Worm (Caenorhabditis elegans): Measurements from ENCODE around the gene pms-2.
A peak's percentile ranks its signal among the peaks of the same experiment; 100 is the strongest.

pms-2 gene

ce11 chrV:11570169-11570651, at the start of gene pms-2, which contains the start of gene nhr-101:
TSS of gene pms-2 (minus strand) at chrV:11570601.
TSS of gene nhr-101 (plus strand) at chrV:11570476.
- no peak for TF ChIP-seq efl-1 (optimal IDR thresholded peaks at IDR 0.05)
- TF ChIP-seq efl-1 (GFP tag; optimal IDR thresholded peaks at IDR 0.05 in 1 of 2) = peak in 1 of 2 experiments; percentile 87
- peak; percentile 51 for TF ChIP-seq nhr-20 (tag; optimal IDR thresholded peaks at IDR 0.05)
- peak; percentile 73 for TF ChIP-seq dsc-1 (tag; optimal IDR thresholded peaks at IDR 0.05)
- TF ChIP-seq xbp-1 (tag; optimal IDR thresholded peaks at IDR 0.05) = no peak
- no peak for TF ChIP-seq lin-13 (GFP tag; optimal IDR thresholded peaks at IDR 0.05)
- no peak for TF ChIP-seq nhr-84 (tag; optimal IDR thresholded peaks at IDR 0.05)
- peak; percentile 76 for TF ChIP-seq skn-1 (tag; optimal IDR thresholded peaks at IDR 0.05)
- no peak for TF ChIP-seq zip-4 (GFP tag; optimal IDR thresholded peaks at IDR 0.05)
- peak; percentile 61 for TF ChIP-seq lin-14 (GFP tag; optimal IDR thresholded peaks at IDR 0.05)
- TF ChIP-seq rnt-1 (tag; optimal IDR thresholded peaks at IDR 0.05) = peak; percentile 4
- TF ChIP-seq snu-23 (GFP tag; optimal IDR thresholded peaks at IDR 0.05) = peak; percentile 50
- TF ChIP-seq elt-3 (tag; optimal IDR thresholded peaks at IDR 0.05) = peak in 1 of 6 experiments; percentile 24
- peak; percentile 38 for TF ChIP-seq blmp-1 (tag; optimal IDR thresholded peaks at IDR 0.05)
- peak; percentile 13 for TF ChIP-seq mep-1 (tag; optimal IDR thresholded peaks at IDR 0.05)
- TF ChIP-seq lin-35 (GFP tag; optimal IDR thresholded peaks at IDR 0.05) = peak in 1 of 2 experiments; percentile 19
- TF ChIP-seq nhr-85 (tag) = peak; percentile 76
- peak in 2 of 3 experiments; percentile 6 to 14 for TF ChIP-seq dpl-1 (GFP tag; optimal IDR thresholded peaks at IDR 0.05)
- peak; percentile 73 for TF ChIP-seq nhr-71 (tag; optimal IDR thresholded peaks at IDR 0.05)
- TF ChIP-seq aha-1 (tag; optimal IDR thresholded peaks at IDR 0.05) = no peak

- TF ChIP-seq mab-9 (GFP tag; IDR thresholded peaks at IDR 0.05) = 0 out of 2 replicates have a peak, but pooled peaks have one; percentile 14
- no peak for TF ChIP-seq nhr-47 (tag; optimal IDR thresholded peaks at IDR 0.05)
- no peak for TF ChIP-seq Y116A8C.19 (tag; optimal IDR thresholded peaks at IDR 0.05; ENCODE audit: borderline replicate concordance)
- TF ChIP-seq lin-14 (GFP tag; optimal IDR thresholded peaks at IDR 0.05) = peak; percentile 1
These were observed 49.7 kb upstream of the pms-2 start for ce11 chrV:11620081-11620480.

ce11 chrV:11618173-11618572, 47.8 kb upstream of the pms-2 start, which contains the start of gene glb-15:
TSS of gene glb-15 (minus strand) at chrV:11618273.
- no peak for TF ChIP-seq nhr-47 (tag; optimal IDR thresholded peaks at IDR 0.05)
- TF ChIP-seq nhr-19 (GFP tag; conservative IDR thresholded peaks at IDR 0.05) = no peak
- TF ChIP-seq sptf-1 (tag; optimal IDR thresholded peaks at IDR 0.05) = no peak
- TF ChIP-seq dsc-1 (tag; optimal IDR thresholded peaks at IDR 0.05) = no peak
- TF ChIP-seq lin-39 (tag; optimal IDR thresholded peaks at IDR 0.05) = no peak
- no peak for TF ChIP-seq nhr-76 (tag; optimal IDR thresholded peaks at IDR 0.05)
- no peak for TF ChIP-seq ceh-90 (tag; optimal IDR thresholded peaks at IDR 0.05)
- no peak for TF ChIP-seq ets-5 (GFP tag; IDR thresholded peaks at IDR 0.05)
- TF ChIP-seq mdl-1 (tag; optimal IDR thresholded peaks at IDR 0.05) = no peak
- no peak for TF ChIP-seq efl-3 (GFP tag; optimal IDR thresholded peaks at IDR 0.05)
- no peak for TF ChIP-seq snu-23 (GFP tag; optimal IDR thresholded peaks at IDR 0.05)
- TF ChIP-seq sox-4 (tag; optimal IDR thresholded peaks at IDR 0.05) = no peak
- TF ChIP-seq unc-62 (GFP tag; optimal IDR thresholded peaks at IDR 0.05) = no peak

- TF ChIP-seq hlh-17 (GFP tag; optimal IDR thresholded peaks at IDR 0.05; ENCODE audit: borderline replicate concordance) = no peak
- peak; percentile 26 for TF ChIP-seq ama-1 (optimal IDR thresholded peaks at IDR 0.05)
- TF ChIP-seq elt-3 (tag; optimal IDR thresholded peaks at IDR 0.05) = peak in 1 of 6 experiments; percentile 22
- TF ChIP-seq ceh-90 (tag; optimal IDR thresholded peaks at IDR 0.05) = no peak
- no peak for TF ChIP-seq jun-1 (tag; optimal IDR thresholded peaks at IDR 0.05)
- no peak for TF ChIP-seq nhr-12 (tag; optimal IDR thresholded peaks at IDR 0.05)
- peak; percentile 62 for TF ChIP-seq nhr-85 (tag)
These were observed 46.4 kb upstream of the pms-2 start for ce11 chrV:11616813-11617212.

Measured in whole organism, L1 larva.